Fruit fly (Drosophila melanogaster) whole organism, larva: ENCODE results near the gene CG18558.

Experiments
- noc ChIP-seq: fragments of 200-800 bp; sonication (Bioruptor generic); optimal IDR thresholded peaks from 3 replicates; lab custom pipeline; 2019; ENCODE audit warnings: missing biosample characterization, mild to moderate bottlenecking, missing genetic modification characterization, moderate library complexity

The CG18558 gene

DNA sequence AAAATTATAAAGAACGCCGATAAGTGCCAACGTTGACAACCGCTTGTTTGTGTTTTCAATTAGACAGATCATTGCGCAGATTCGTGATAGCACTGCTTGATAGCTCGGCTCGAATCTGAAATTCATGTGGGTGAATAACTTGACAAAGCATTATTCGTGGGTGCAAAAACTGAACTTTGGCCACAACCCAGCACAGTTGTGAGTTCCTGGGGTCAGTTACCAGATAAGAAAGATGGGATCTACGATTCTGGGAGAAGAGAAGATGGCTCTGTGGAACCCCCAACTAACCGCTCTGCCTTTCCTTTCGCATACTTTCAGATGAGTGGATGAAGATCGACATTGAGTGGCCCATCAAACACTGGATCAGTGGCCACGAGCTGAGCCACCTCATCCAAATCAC is 33.5 kb downstream of the CG18558 start:
- peak; percentile 79 for TF ChIP-seq noc (tag; lab: Kevin White, UChicago)

- TF ChIP-seq noc (tag; lab: Kevin White, UChicago): peak; percentile 49
Measured at dm6 chr2L:2808038-2808699, 36.1 kb downstream of the CG18558 start.

DNA sequence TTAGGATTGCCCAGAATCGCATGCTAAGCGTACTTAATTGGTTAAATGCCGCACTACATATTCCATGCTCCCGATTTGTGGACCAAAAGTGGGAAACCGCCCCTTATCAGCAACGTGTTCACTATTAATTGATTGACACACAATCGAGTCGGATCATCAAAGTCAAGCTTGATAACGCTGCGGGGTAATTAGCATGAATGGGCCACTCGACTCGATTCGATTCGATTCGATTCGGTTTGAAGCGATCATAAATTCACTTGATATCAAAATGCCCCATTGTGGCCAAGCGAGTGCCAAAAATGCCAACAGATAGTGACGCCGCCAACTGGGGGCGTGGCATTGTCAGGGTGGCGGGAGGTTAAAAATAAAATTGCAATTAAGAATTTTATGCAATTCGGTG is 36.7 kb downstream of the CG18558 start:
- TF ChIP-seq noc (tag; lab: Kevin White, UChicago): no peak

DNA sequence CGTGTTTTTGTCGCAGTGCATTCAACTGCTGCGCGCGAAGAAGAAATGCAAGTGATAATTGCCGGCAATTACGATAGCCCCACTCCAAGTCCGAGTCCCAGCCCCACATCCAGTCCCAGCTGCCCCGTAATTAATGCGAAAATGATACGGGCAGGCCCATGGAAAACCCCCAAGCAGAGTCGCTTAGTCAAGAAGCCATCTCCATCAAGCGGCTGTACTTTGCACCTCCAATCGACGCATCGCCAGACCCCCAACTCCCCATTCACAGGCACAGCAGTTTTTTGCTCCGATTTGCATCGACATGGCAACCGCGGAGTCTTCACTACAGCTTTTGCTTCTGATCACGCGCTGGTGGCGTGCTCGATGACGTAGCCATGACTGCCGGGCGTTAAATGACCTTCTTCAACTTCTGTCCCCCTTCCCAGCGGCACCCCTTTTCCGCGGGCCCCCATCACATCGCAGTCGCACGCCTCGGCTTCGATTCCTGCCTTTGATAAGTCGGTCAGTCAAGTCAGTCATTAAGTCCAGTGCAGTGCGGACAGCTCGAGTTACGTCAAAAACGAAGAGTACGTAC is 38.0 kb downstream of the CG18558 start:
- no peak for TF ChIP-seq noc (tag; lab: Kevin White, UChicago)

- peak; percentile 5 for TF ChIP-seq noc (tag; lab: Kevin White, UChicago)
Measured at dm6 chr2L:2804634-2805311, 39.5 kb downstream of the CG18558 start, which contains the start of gene daw. daw (plus strand) TSS chr2L:2805261.

DNA sequence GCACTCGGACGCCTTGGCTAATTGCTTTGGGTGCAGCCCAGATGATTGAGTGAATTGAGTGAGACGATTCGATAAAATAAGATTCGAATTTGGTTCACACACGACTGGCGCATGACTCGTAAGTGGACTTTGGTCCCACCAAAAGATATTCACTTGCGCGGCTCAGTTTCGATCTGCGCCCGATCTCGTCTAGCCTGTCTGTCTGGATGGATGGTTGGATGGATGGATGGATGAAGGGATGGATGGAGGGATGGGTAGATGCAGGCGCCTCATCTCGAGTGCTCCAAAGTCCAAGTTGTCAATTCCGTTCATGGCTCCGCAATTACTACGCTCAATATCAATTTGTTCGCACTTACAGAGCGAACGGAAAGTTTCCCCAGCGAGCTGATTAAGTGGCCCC is 41.8 kb downstream of the CG18558 start:
- no peak for TF ChIP-seq noc (tag; lab: Kevin White, UChicago)

- peak; percentile 35 for TF ChIP-seq noc (tag; lab: Kevin White, UChicago)
Measured at dm6 chr2L:2800956-2801776, 43.1 kb downstream of the CG18558 start.

DNA sequence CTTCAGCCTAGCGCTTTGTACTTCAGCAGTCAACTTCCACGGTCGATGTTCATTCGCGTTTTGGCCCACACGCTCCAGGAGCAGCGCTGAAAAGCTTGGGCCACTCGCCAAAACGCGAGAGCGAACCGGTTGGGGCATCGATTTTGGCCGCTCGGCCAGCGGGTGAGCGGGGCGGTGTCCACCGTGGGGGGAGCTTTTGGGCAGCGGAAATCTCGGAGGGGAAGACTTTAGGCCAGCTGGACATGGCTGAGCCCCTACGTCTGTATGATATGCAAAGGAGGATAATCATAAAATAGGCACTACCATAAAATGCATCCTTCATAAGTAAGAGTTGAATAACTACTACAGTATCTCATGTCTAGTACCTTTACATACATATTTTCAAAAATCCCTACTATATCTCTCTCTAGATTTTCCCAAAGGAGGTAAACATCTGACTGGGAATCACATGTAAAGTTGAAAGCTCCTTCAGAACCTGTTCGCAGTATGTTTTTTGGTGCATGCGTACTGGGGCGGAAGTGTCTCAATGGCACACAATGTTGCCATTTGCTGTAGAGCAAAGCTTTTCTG is 44.3 kb downstream of the CG18558 start, which contains the start of gene Syt1:
TSS of gene Syt1 (minus strand) at position 71 of the 570 bp plus-strand sequence.
- TF ChIP-seq noc (tag; lab: Kevin White, UChicago): no peak

DNA sequence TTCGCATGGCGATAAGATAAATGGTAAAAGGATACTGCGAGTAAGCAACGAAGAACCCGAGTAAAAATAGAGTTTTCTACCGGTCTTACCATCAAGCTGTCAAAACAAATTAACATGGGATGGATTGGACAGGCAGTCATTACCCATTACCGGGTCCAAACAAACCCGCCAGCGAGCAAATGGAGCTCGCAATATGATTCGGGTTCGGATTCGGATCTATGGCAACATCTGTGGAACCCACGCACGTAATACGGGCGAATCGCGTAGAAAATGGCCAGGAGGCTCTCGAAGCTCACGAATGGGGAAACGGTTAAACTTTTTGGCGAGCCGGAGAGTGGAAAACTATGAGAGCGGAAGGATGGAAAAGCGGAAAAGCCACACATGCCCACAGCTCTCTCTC is 47.1 kb downstream of the CG18558 start:
- TF ChIP-seq noc (tag; lab: Kevin White, UChicago): no peak
